Fruit fly (Drosophila melanogaster): ENCODE measurements around the gene CG14257.

Gene CG14257

DNA sequence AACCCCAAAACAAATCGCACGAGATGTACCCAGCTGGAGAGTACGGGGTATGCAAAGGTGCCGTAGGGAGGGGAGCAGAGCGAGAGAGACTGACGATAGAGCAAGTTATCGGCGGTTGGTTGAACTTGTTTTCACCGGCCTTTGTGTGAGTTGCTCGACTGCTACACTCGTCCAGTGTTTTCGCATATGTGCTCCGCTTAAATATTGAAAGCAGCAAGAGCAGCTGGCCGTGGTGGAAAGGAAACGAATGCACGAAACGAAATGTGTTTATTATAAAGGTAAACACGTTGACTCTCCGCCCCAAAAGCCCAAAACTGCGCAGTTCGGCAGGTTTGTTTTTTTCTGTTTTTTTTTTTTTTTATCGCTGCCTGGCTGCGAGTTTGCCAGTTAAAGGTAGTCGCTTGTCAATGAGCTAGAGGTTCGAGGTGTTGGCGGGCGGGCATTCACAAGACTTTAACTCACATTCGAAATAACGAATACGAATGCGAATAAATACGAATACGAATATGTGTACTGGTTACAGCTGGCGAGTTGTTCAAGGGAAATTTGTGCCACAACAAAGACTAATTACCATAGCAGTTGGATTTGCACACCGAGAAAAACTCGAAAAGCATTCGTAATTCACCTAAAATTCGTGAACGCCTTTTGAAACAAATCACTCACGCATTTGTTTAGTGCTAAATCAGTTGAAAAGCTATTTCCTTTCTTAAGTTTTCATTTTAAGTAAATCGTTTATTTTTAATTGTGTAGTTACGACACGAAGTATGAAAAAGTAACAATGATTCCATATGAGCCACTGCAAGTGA is 54.1 kb downstream of the CG14257 start:
- TF ChIP-seq cnc (optimal IDR thresholded peaks at IDR 0.05) = no peak
- TF ChIP-seq bab1 (GFP tag; optimal IDR thresholded peaks at IDR 0.05) = peak; percentile 37
- TF ChIP-seq toe (GFP tag; optimal IDR thresholded peaks at IDR 0.05) = no peak
- no peak for TF ChIP-seq CG5204 (GFP tag; optimal IDR thresholded peaks at IDR 0.05)
- peak; percentile 47 for TF ChIP-seq cic (GFP tag; optimal IDR thresholded peaks at IDR 0.05)
- peak; percentile 3 for TF ChIP-seq CG11617 (GFP tag; optimal IDR thresholded peaks at IDR 0.05)
- peak; percentile 36 for TF ChIP-seq CG14711 (tag; optimal IDR thresholded peaks at IDR 0.05)
- no peak for TF ChIP-seq ovo (GFP tag; optimal IDR thresholded peaks at IDR 0.05)
- peak; percentile 19 for TF ChIP-seq CG7045 (GFP tag; optimal IDR thresholded peaks at IDR 0.05)
- peak; percentile 22 for TF ChIP-seq CG12768 (GFP tag; optimal IDR thresholded peaks at IDR 0.05)
- TF ChIP-seq CG1620 (GFP tag; optimal IDR thresholded peaks at IDR 0.05) = no peak
- peak; percentile 14 for TF ChIP-seq Crg-1 (GFP tag; optimal IDR thresholded peaks at IDR 0.05)
- TF ChIP-seq tj (GFP tag; optimal IDR thresholded peaks at IDR 0.05) = peak; percentile 70
- TF ChIP-seq CG7101 (tag; optimal IDR thresholded peaks at IDR 0.05) = peak; percentile 7
- peak; percentile 65 for TF ChIP-seq Mnt (GFP tag; optimal IDR thresholded peaks at IDR 0.05)
- no peak for TF ChIP-seq kay (GFP tag; ENCODE audit: borderline replicate concordance)
- TF ChIP-seq CG33017 (tag; optimal IDR thresholded peaks at IDR 0.05) = peak; percentile 8
- TF ChIP-seq Hr96 (GFP tag; optimal IDR thresholded peaks at IDR 0.05) = peak; percentile 13
- no peak for TF ChIP-seq pad (GFP tag; optimal IDR thresholded peaks at IDR 0.05)
- TF ChIP-seq Clk (GFP tag; optimal IDR thresholded peaks at IDR 0.05) = no peak

dm6 chr3R:27130551-27131161 is 55.0 kb downstream of the CG14257 start:
- TF ChIP-seq CG5204 (GFP tag; optimal IDR thresholded peaks at IDR 0.05) = no peak
- TF ChIP-seq tj (GFP tag; optimal IDR thresholded peaks at IDR 0.05) = peak; percentile 62
- TF ChIP-seq kay (GFP tag; ENCODE audit: borderline replicate concordance) = peak; percentile 47

dm6 chr3R:27131408-27131807 is 55.7 kb downstream of the CG14257 start:
- no peak for TF ChIP-seq tj (GFP tag; optimal IDR thresholded peaks at IDR 0.05)
- TF ChIP-seq kay (GFP tag; ENCODE audit: borderline replicate concordance) = peak; percentile 56
- peak; percentile 12 for TF ChIP-seq CG11617 (GFP tag; optimal IDR thresholded peaks at IDR 0.05)
- no peak for TF ChIP-seq Clk (GFP tag; optimal IDR thresholded peaks at IDR 0.05)
- TF ChIP-seq cnc (optimal IDR thresholded peaks at IDR 0.05) = no peak
- TF ChIP-seq Crg-1 (GFP tag; optimal IDR thresholded peaks at IDR 0.05) = peak; percentile 63
- peak; percentile 29 for TF ChIP-seq CG7045 (GFP tag; optimal IDR thresholded peaks at IDR 0.05)
- peak; percentile 40 for TF ChIP-seq CG1620 (GFP tag; optimal IDR thresholded peaks at IDR 0.05)
- peak; percentile 46 for TF ChIP-seq CG7101 (tag; optimal IDR thresholded peaks at IDR 0.05)
- TF ChIP-seq cic (GFP tag; optimal IDR thresholded peaks at IDR 0.05) = peak; percentile 20
- TF ChIP-seq Hr96 (GFP tag; optimal IDR thresholded peaks at IDR 0.05) = no peak
- TF ChIP-seq bab1 (GFP tag; optimal IDR thresholded peaks at IDR 0.05) = no peak
- TF ChIP-seq pad (GFP tag; optimal IDR thresholded peaks at IDR 0.05) = no peak
- peak; percentile 11 for TF ChIP-seq CG14711 (tag; optimal IDR thresholded peaks at IDR 0.05)
- no peak for TF ChIP-seq Mnt (GFP tag; optimal IDR thresholded peaks at IDR 0.05)
- no peak for TF ChIP-seq CG5204 (GFP tag; optimal IDR thresholded peaks at IDR 0.05)
- TF ChIP-seq CG33017 (tag; optimal IDR thresholded peaks at IDR 0.05) = peak; percentile 6
- TF ChIP-seq CG12768 (GFP tag; optimal IDR thresholded peaks at IDR 0.05) = peak; percentile 39
- peak; percentile 44 for TF ChIP-seq ovo (GFP tag; optimal IDR thresholded peaks at IDR 0.05)
- TF ChIP-seq toe (GFP tag; optimal IDR thresholded peaks at IDR 0.05) = no peak
